Worm (Caenorhabditis elegans): ENCODE measurements around the gene F55H2.8.

F55H2.8 gene

DNA sequence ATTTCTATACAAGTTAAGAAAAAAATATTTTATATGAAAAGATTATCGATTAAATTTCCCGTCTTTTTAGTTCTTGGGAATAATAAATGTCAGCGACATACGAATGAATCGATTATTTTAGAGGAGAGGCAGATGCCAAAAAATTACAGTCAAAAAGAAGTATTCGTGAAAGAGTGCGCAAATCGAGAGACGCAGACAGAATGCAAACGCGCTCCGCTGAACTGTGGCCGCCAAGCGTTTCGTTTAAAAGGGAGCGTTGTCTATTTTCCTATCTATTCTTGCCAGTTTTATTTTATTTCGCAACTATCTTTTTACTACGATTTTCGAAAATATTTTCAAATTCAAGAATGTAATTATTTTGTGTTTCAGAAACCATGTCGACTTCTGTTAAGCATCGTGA is 46.6 kb upstream of the F55H2.8 start, which contains the start of gene baf-1 (continued):
- TF ChIP-seq pbrm-1 (GFP tag; IDR thresholded peaks at IDR 0.05) = 0 out of 2 replicates have a peak, but pooled peaks have one; percentile 16
- TF ChIP-seq hrde-1 (tag; optimal IDR thresholded peaks at IDR 0.05; ENCODE audit: borderline replicate concordance) = no peak
- no peak for TF ChIP-seq egl-18 (GFP tag; IDR thresholded peaks at IDR 0.05)
- peak; percentile 65 for TF ChIP-seq lin-54 (GFP tag; optimal IDR thresholded peaks at IDR 0.05)
- TF ChIP-seq dpl-1 (GFP tag; optimal IDR thresholded peaks at IDR 0.05) = no peak
- no peak for TF ChIP-seq lin-26 (GFP tag; IDR thresholded peaks at IDR 0.05)
- no peak for TF ChIP-seq egl-44 (GFP tag; IDR thresholded peaks at IDR 0.05)
- TF ChIP-seq ceh-100 (GFP tag; IDR thresholded peaks at IDR 0.05) = no peak
- no peak for TF ChIP-seq repo-1 (tag; optimal IDR thresholded peaks at IDR 0.05)
- no peak for TF ChIP-seq pha-4 (tag; optimal IDR thresholded peaks at IDR 0.05)
- no peak for TF ChIP-seq F10E7.11 (tag; optimal IDR thresholded peaks at IDR 0.05)
- no peak for TF ChIP-seq C06A6.2 (GFP tag; conservative IDR thresholded peaks at IDR 0.05)
- TF ChIP-seq F49E8.2 (tag; optimal IDR thresholded peaks at IDR 0.05; ENCODE audit: insufficient read depth) = peak; percentile 20
- TF ChIP-seq nhr-27 (tag; optimal IDR thresholded peaks at IDR 0.05) = no peak
- TF ChIP-seq let-526 (GFP tag; IDR thresholded peaks at IDR 0.05) = no peak
- TF ChIP-seq madf-10 (tag; optimal IDR thresholded peaks at IDR 0.05) = no peak
- no peak for TF ChIP-seq ztf-3 (GFP tag; optimal IDR thresholded peaks at IDR 0.05)
- peak; percentile 27; the same call in 1 of the 2 replicates for TF ChIP-seq D2030.7 (GFP tag; IDR thresholded peaks at IDR 0.05)
- peak; percentile 50 for TF ChIP-seq tbp1 (GFP tag; optimal IDR thresholded peaks at IDR 0.05)
- TF ChIP-seq snpc-1.3 (tag; optimal IDR thresholded peaks at IDR 0.05; ENCODE audit: insufficient read depth) = peak; percentile 15
- TF ChIP-seq hmg-20 (GFP tag; IDR thresholded peaks at IDR 0.05) = no peak
- no peak for TF ChIP-seq madf-3 (GFP tag; IDR thresholded peaks at IDR 0.05)
- TF ChIP-seq attf-6 (GFP tag; IDR thresholded peaks at IDR 0.05) = no peak
- no peak for TF ChIP-seq aptf-2 (GFP tag; conservative IDR thresholded peaks at IDR 0.05)
- TF ChIP-seq Y95B8A.8 (GFP tag; IDR thresholded peaks at IDR 0.05) = no peak
- TF ChIP-seq Y53F4B.3 (GFP tag; IDR thresholded peaks at IDR 0.05) = no peak
- TF ChIP-seq rcor-1 (GFP tag; IDR thresholded peaks at IDR 0.05) = no peak
- 0 out of 2 replicates have a peak, but pooled peaks have one; percentile 28 for TF ChIP-seq attf-3 (GFP tag; conservative IDR thresholded peaks at IDR 0.05)
- no peak for TF ChIP-seq hlh-26 (GFP tag; conservative IDR thresholded peaks at IDR 0.05)
- no peak for TF ChIP-seq F23B12.7 (tag; optimal IDR thresholded peaks at IDR 0.05; ENCODE audit: insufficient read depth)
- TF ChIP-seq nfya-2 (GFP tag; IDR thresholded peaks at IDR 0.05) = no peak
- TF ChIP-seq hmg-1.2 (GFP tag; IDR thresholded peaks at IDR 0.05) = peak; percentile 97
- peak; percentile 40 for TF ChIP-seq nhr-80 (tag; optimal IDR thresholded peaks at IDR 0.05)
- no peak for TF ChIP-seq die-1 (tag; optimal IDR thresholded peaks at IDR 0.05)
- TF ChIP-seq F37B4.10 (GFP tag; IDR thresholded peaks at IDR 0.05) = no peak
- peak; percentile 41; the same call in 1 of the 2 replicates for TF ChIP-seq hsf-1 (GFP tag; IDR thresholded peaks at IDR 0.05)
- TF ChIP-seq him-1 (tag; optimal IDR thresholded peaks at IDR 0.05) = no peak
- peak; percentile 25 for TF ChIP-seq unc-130 (GFP tag; optimal IDR thresholded peaks at IDR 0.05)
- no peak for TF ChIP-seq zim-3 (tag; optimal IDR thresholded peaks at IDR 0.05)
- TF ChIP-seq zfh-2 (GFP tag; conservative IDR thresholded peaks at IDR 0.05) = no peak
- TF ChIP-seq akir-1 (GFP tag; optimal IDR thresholded peaks at IDR 0.05) = no peak
- no peak for TF ChIP-seq lir-1 (GFP tag; conservative IDR thresholded peaks at IDR 0.05)
- TF ChIP-seq F55B11.4 (tag; optimal IDR thresholded peaks at IDR 0.05; ENCODE audit: borderline replicate concordance, insufficient read depth) = no peak
- TF ChIP-seq chd-7 (tag; optimal IDR thresholded peaks at IDR 0.05) = no peak
- TF ChIP-seq F22D6.2 (tag; optimal IDR thresholded peaks at IDR 0.05) = no peak
- TF ChIP-seq hlh-12 (tag; optimal IDR thresholded peaks at IDR 0.05) = no peak
- TF ChIP-seq C17E4.6 (GFP tag; IDR thresholded peaks at IDR 0.05) = no peak
- TF ChIP-seq B0035.1 (tag; optimal IDR thresholded peaks at IDR 0.05) = no peak
- TF ChIP-seq lin-35 (GFP tag; optimal IDR thresholded peaks at IDR 0.05) = peak in 1 of 3 experiments; percentile 51

Data from whole organism, young adult.